Worm (Caenorhabditis elegans) whole organism, L2 larva: ENCODE data around the gene srw-87.

Source experiments
- C34F6.9 ChIP-seq: fragments of 150-350 bp; optimal IDR thresholded peaks from 2 replicates; lab custom pipeline; 2014; ENCODE audit warnings: missing biosample characterization, missing genetic modification characterization
- F13H6.1 ChIP-seq: sonication (generic microtip); optimal IDR thresholded peaks from 2 replicates; lab custom pipeline; 2016; ENCODE audit warnings: missing genetic modification characterization, missing compliant biosample characterization
- aly-2 ChIP-seq: fragments of 150-350 bp; optimal IDR thresholded peaks from 2 replicates; lab custom pipeline; 2014; ENCODE audit warnings: missing biosample characterization, missing genetic modification characterization
- ama-1 ChIP-seq: fragments of 150-350 bp; optimal IDR thresholded peaks from 2 replicates; lab custom pipeline; 2018; ENCODE audit warnings: inconsistent platforms
- ceh-16 ChIP-seq: fragments of 150-350 bp; optimal IDR thresholded peaks from 2 replicates; lab custom pipeline; 2014; ENCODE audit warnings: missing biosample characterization, missing genetic modification characterization
- ceh-82 ChIP-seq: fragments of 150-350 bp; optimal IDR thresholded peaks from 2 replicates; lab custom pipeline; 2014; ENCODE audit warnings: missing biosample characterization, missing genetic modification characterization
- crh-2 ChIP-seq: sonication (generic microtip); optimal IDR thresholded peaks from 2 replicates; lab custom pipeline; 2017; ENCODE audit warnings: missing biosample characterization, missing genetic modification characterization
- dmd-4 ChIP-seq: sonication (generic microtip); optimal IDR thresholded peaks from 2 replicates; lab custom pipeline; 2017; ENCODE audit warnings: missing biosample characterization, missing genetic modification characterization
- fos-1 ChIP-seq: fragments of 150-350 bp; optimal IDR thresholded peaks from 2 replicates; lab custom pipeline; 2014; ENCODE audit warnings: missing biosample characterization, missing genetic modification characterization
- gmeb-1 ChIP-seq: fragments of 150-350 bp; optimal IDR thresholded peaks from 2 replicates; lab custom pipeline; 2014; ENCODE audit warnings: missing biosample characterization, missing genetic modification characterization
- lin-11 ChIP-seq: fragments of 150-350 bp; sonication (generic microtip); optimal IDR thresholded peaks from 2 replicates; lab custom pipeline; 2014; ENCODE audit warnings: missing biosample characterization, missing genetic modification characterization, inconsistent platforms, mixed read lengths
- lin-13 ChIP-seq: fragments of 150-350 bp; optimal IDR thresholded peaks from 2 replicates; lab custom pipeline; 2014; ENCODE audit warnings: missing biosample characterization, missing genetic modification reagents, missing genetic modification characterization
- lin-39 ChIP-seq: fragments of 150-350 bp; optimal IDR thresholded peaks from 2 replicates; lab custom pipeline; 2014; ENCODE audit warnings: missing biosample characterization, missing genetic modification reagents, missing genetic modification characterization
- lsy-2 ChIP-seq, 2 experiments: fragments of 150-350 bp in 1 of 2; sonication (generic microtip) in 1 of 2; optimal IDR thresholded peaks; 2 replicates each; lab custom pipeline; 2014 to 2017; ENCODE audit warnings: missing biosample characterization in 2 of 2, missing genetic modification characterization in 2 of 2
- mbf-1 ChIP-seq: sonication (generic microtip); optimal IDR thresholded peaks from 2 replicates; lab custom pipeline; 2017; ENCODE audit warnings: missing biosample characterization, missing genetic modification characterization
- mdl-1 ChIP-seq, 2 experiments: fragments of 150-350 bp in 1 of 2; sonication (generic microtip) in 1 of 2; optimal IDR thresholded peaks; 2 replicates each; lab custom pipeline; 2017; ENCODE audit warnings: missing biosample characterization in 2 of 2, missing genetic modification characterization in 2 of 2
- nhr-11 ChIP-seq: fragments of 150-350 bp; optimal IDR thresholded peaks from 2 replicates; lab custom pipeline; 2014; ENCODE audit warnings: missing biosample characterization, missing genetic modification characterization
- nhr-12 ChIP-seq: fragments of 150-350 bp; optimal IDR thresholded peaks from 2 replicates; lab custom pipeline; 2014; ENCODE audit warnings: missing biosample characterization, missing genetic modification characterization
- nhr-21 ChIP-seq: fragments of 150-350 bp; optimal IDR thresholded peaks from 2 replicates; lab custom pipeline; 2014; ENCODE audit warnings: missing biosample characterization, missing genetic modification characterization
- nhr-23 ChIP-seq: fragments of 150-350 bp; optimal IDR thresholded peaks from 2 replicates; lab custom pipeline; 2014; ENCODE audit warnings: missing biosample characterization, missing genetic modification reagents, missing genetic modification characterization
- nhr-6 ChIP-seq: fragments of 150-350 bp; optimal IDR thresholded peaks from 2 replicates; lab custom pipeline; 2014; ENCODE audit warnings: missing biosample characterization, missing genetic modification characterization
- nhr-77 ChIP-seq: fragments of 150-350 bp; optimal IDR thresholded peaks from 2 replicates; lab custom pipeline; 2014; ENCODE audit warnings: missing biosample characterization, missing genetic modification characterization
- peb-1 ChIP-seq: fragments of 150-350 bp; optimal IDR thresholded peaks from 2 replicates; lab custom pipeline; 2014; ENCODE audit warnings: missing biosample characterization, missing genetic modification characterization
- sem-4 ChIP-seq: fragments of 150-350 bp; optimal IDR thresholded peaks from 2 replicates; lab custom pipeline; 2014; ENCODE audit warnings: missing biosample characterization, missing genetic modification reagents, missing genetic modification characterization
- sma-3 ChIP-seq: sonication (generic microtip); optimal IDR thresholded peaks from 2 replicates; lab custom pipeline; 2016; ENCODE audit warnings: missing genetic modification reagents, missing genetic modification characterization, missing compliant biosample characterization
- sma-9 ChIP-seq, 2 experiments: fragments of 150-350 bp in 1 of 2; sonication (generic microtip) in 1 of 2; optimal IDR thresholded peaks; 2 replicates each; lab custom pipeline; 2014 to 2016; ENCODE audit warnings: missing genetic modification characterization in 2 of 2, mild to moderate bottlenecking in 1 of 2, missing biosample characterization in 1 of 2, missing compliant biosample characterization in 1 of 2, missing genetic modification reagents in 1 of 2, moderate library complexity in 1 of 2
- snpc-4 ChIP-seq: fragments of 150-350 bp; optimal IDR thresholded peaks from 2 replicates; lab custom pipeline; 2014; ENCODE audit warnings: missing biosample characterization, missing genetic modification characterization
- unc-39 ChIP-seq: fragments of 150-350 bp; optimal IDR thresholded peaks from 2 replicates; lab custom pipeline; 2014; ENCODE audit warnings: missing biosample characterization, missing genetic modification characterization
- unc-55 ChIP-seq: fragments of 150-350 bp; sonication (generic microtip); optimal IDR thresholded peaks from 3 replicates; lab custom pipeline; 2014; ENCODE audit warnings: missing biosample characterization, missing genetic modification reagents, missing genetic modification characterization
- unc-62 ChIP-seq: fragments of 150-350 bp; optimal IDR thresholded peaks from 2 replicates; lab custom pipeline; 2014; ENCODE audit warnings: missing biosample characterization, missing genetic modification reagents, missing genetic modification characterization
- ztf-1 ChIP-seq: fragments of 200-800 bp; sonication (Bioruptor generic); conservative IDR thresholded peaks from 2 replicates; pipeline ENCODE4 v1.3.6; 2022; ENCODE audit warnings: missing genetic modification characterization, missing compliant biosample characterization

srw-87 gene

ce11 chrV:16322155-16322554 lies 14.3 kb upstream of the srw-87 start:
- TF ChIP-seq ztf-1 (no peak), ceh-16 (tag; lab: Kevin White, UChicago) (no peak), gmeb-1 (tag; lab: Kevin White, UChicago) (no peak), nhr-77 (tag; lab: Kevin White, UChicago) (no peak), lin-39 (tag; lab: Kevin White, UChicago) (no peak)

ce11 chrV:16328849-16329248 lies 7.6 kb upstream of the srw-87 start, which contains the start of gene F57G8.7:
TSS of gene F57G8.7 (plus strand) at chrV:16329149.
- TF ChIP-seq unc-39 (tag; lab: Kevin White, UChicago) (no peak), ama-1 (lab: Kevin White, UChicago) (no peak), lin-13 (GFP tag; lab: Kevin White, UChicago) (no peak), sem-4 (tag; lab: Kevin White, UChicago) (no peak), unc-55 (GFP tag; lab: Kevin White, UChicago) (no peak), ceh-82 (tag; lab: Kevin White, UChicago) (no peak), nhr-11 (no peak), nhr-6 (tag; lab: Kevin White, UChicago) (no peak), mbf-1 (tag; lab: Kevin White, UChicago) (no peak), mdl-1 (tag; optimal IDR thresholded peaks at IDR 0.05; lab: Kevin White, UChicago) (no peak), C34F6.9 (tag; lab: Kevin White, UChicago) (no peak), dmd-4 (no peak), nhr-21 (tag; lab: Kevin White, UChicago) (no peak), nhr-23 (tag; lab: Kevin White, UChicago) (no peak), snpc-4 (tag; lab: Kevin White, UChicago) (no peak), lin-11 (tag; lab: Kevin White, UChicago) (no peak), aly-2 (tag; lab: Kevin White, UChicago) (no peak), fos-1 (tag; lab: Kevin White, UChicago) (no peak), crh-2 (tag; lab: Kevin White, UChicago) (no peak)
- TF ChIP-seq, all 48 proteins: peak for 0

ce11 chrV:16333412-16333811 lies 3.0 kb upstream of the srw-87 start, which contains the start of gene srh-167:
TSS of gene srh-167 (plus strand) at chrV:16333712.
- TF ChIP-seq lin-11 (tag; lab: Kevin White, UChicago) = no peak
- no peak for TF ChIP-seq peb-1 (tag; lab: Kevin White, UChicago)
- no peak for TF ChIP-seq aly-2 (tag; lab: Kevin White, UChicago)
- TF ChIP-seq lsy-2 (tag; optimal IDR thresholded peaks at IDR 0.05; lab: Kevin White, UChicago) = no peak
- no peak for TF ChIP-seq nhr-11
- TF ChIP-seq dmd-4 = no peak
- no peak for TF ChIP-seq unc-62 (GFP tag; lab: Kevin White, UChicago)
- no peak for TF ChIP-seq mbf-1 (tag; lab: Kevin White, UChicago)
- TF ChIP-seq F13H6.1 (tag; lab: Kevin White, UChicago) = no peak
- TF ChIP-seq nhr-12 (tag; lab: Kevin White, UChicago) = no peak
- TF ChIP-seq unc-55 (GFP tag; lab: Kevin White, UChicago) = no peak
- no peak for TF ChIP-seq ceh-82 (tag; lab: Kevin White, UChicago)

ce11 chrV:16338287-16339092 lies 2.1 kb downstream of the srw-87 start, which contains the start of gene slc-9B.2:
TSS of gene slc-9B.2 (plus strand) at chrV:16339042.
- peak; percentile 63 for TF ChIP-seq unc-55 (GFP tag; lab: Kevin White, UChicago)

- TF ChIP-seq sma-9 (GFP tag; optimal IDR thresholded peaks at IDR 0.05; lab: Kevin White, UChicago) = peak; percentile 48
- no peak for TF ChIP-seq sma-9 (tag; optimal IDR thresholded peaks at IDR 0.05; lab: Kevin White, UChicago)
- peak; percentile 15 for TF ChIP-seq crh-2 (tag; lab: Kevin White, UChicago)
- no peak for TF ChIP-seq sma-3
- no peak for TF ChIP-seq gmeb-1 (tag; lab: Kevin White, UChicago)
- peak; percentile 8 for TF ChIP-seq fos-1 (tag; lab: Kevin White, UChicago)
These were observed 5.8 kb downstream of the srw-87 start, which contains the start of gene nhr-193 for ce11 chrV:16342258-16342618. TSS of gene nhr-193 (plus strand) at chrV:16342308.
